Fruit fly (Drosophila melanogaster) whole organism, embryonic: ENCODE results near the gene CG32767.
A peak's percentile ranks its signal among the peaks of the same experiment; 100 is the strongest.

Experiments
- Awh ChIP-seq: fragments of 200-800 bp; sonication (Bioruptor generic); IDR thresholded peaks from 2 replicates; pipeline ENCODE4, ENCODE4 v1.3.6; 2022; ENCODE audit warnings: missing biosample characterization, missing genetic modification characterization
- CG10321 ChIP-seq: fragments of 200-800 bp; sonication (Bioruptor generic); IDR thresholded peaks from 2 replicates; pipeline ENCODE4 v1.3.6; 2022; ENCODE audit warnings: missing biosample characterization, missing genetic modification characterization
- CG10654 ChIP-seq: fragments of 200-800 bp; sonication (Bioruptor generic); optimal IDR thresholded peaks from 2 replicates; lab custom pipeline; 2016; ENCODE audit warnings: missing biosample characterization, missing genetic modification characterization
- CG11085 ChIP-seq: fragments of 200-800 bp; sonication (Bioruptor generic); IDR thresholded peaks from 2 replicates; pipeline ENCODE4 v1.3.6; 2022; ENCODE audit warnings: missing biosample characterization, missing genetic modification characterization
- CG11456 ChIP-seq: fragments of 200-800 bp; sonication (Bioruptor generic); IDR thresholded peaks from 3 replicates; pipeline ENCODE4 v1.3.6; 2022; ENCODE audit warnings: missing biosample characterization, missing genetic modification characterization
- CG11723 ChIP-seq: fragments of 200-800 bp; sonication (Bioruptor generic); optimal IDR thresholded peaks from 2 replicates; lab custom pipeline; 2017; ENCODE audit warnings: missing biosample characterization, mild to moderate bottlenecking, missing genetic modification characterization
- CG12236 ChIP-seq: fragments of 200-800 bp; sonication (Bioruptor generic); optimal IDR thresholded peaks from 2 replicates; lab custom pipeline; 2016; ENCODE audit warnings: missing biosample characterization, missing genetic modification characterization
- CG12659 ChIP-seq: fragments of 200-800 bp; sonication (Bioruptor generic); optimal IDR thresholded peaks from 3 replicates; lab custom pipeline; 2017; ENCODE audit warnings: mild to moderate bottlenecking, missing biosample characterization, missing genetic modification reagents, missing genetic modification characterization
- CG14050 ChIP-seq: fragments of 200-800 bp; sonication (Bioruptor generic); IDR thresholded peaks from 3 replicates; pipeline ENCODE4 v1.3.6; 2022; ENCODE audit warnings: missing biosample characterization, missing genetic modification characterization
- CG17361 ChIP-seq: fragments of 200-800 bp; sonication (Bioruptor generic); IDR thresholded peaks from 3 replicates; pipeline ENCODE4 v1.3.6; 2022; ENCODE audit warnings: missing biosample characterization, missing genetic modification characterization
- CG17385 ChIP-seq: fragments of 200-800 bp; sonication (Bioruptor generic); optimal IDR thresholded peaks from 3 replicates; lab custom pipeline; 2018; ENCODE audit warnings: missing biosample characterization, mild to moderate bottlenecking, missing genetic modification characterization
- CG30403 ChIP-seq: fragments of 200-800 bp; sonication (Bioruptor generic); optimal IDR thresholded peaks from 3 replicates; lab custom pipeline; 2016; ENCODE audit warnings: missing biosample characterization, missing genetic modification characterization
- CG31224 ChIP-seq: fragments of 200-800 bp; sonication (Bioruptor generic); IDR thresholded peaks from 2 replicates; pipeline ENCODE4 v1.3.6; 2022; ENCODE audit warnings: missing biosample characterization, missing genetic modification characterization
- CG31388 ChIP-seq: fragments of 200-800 bp; sonication (Bioruptor generic); optimal IDR thresholded peaks from 2 replicates; lab custom pipeline; 2016; ENCODE audit warnings: missing biosample characterization, missing genetic modification characterization
- CG3838 ChIP-seq: fragments of 200-800 bp; sonication (Bioruptor generic); optimal IDR thresholded peaks from 3 replicates; lab custom pipeline; 2016; ENCODE audit warnings: missing biosample characterization, missing genetic modification characterization
- CG3995 ChIP-seq: fragments of 200-800 bp; sonication (Bioruptor generic); optimal IDR thresholded peaks from 3 replicates; lab custom pipeline; 2016; ENCODE audit warnings: missing biosample characterization, missing genetic modification characterization
- CG42726 ChIP-seq: fragments of 200-800 bp; sonication (Bioruptor generic); IDR thresholded peaks from 2 replicates; pipeline ENCODE4 v1.3.6; 2022; ENCODE audit warnings: missing biosample characterization, missing genetic modification characterization; ENCODE audit not compliant: partially characterized antibody
- CG4360 ChIP-seq: fragments of 200-800 bp; sonication (Bioruptor generic); IDR thresholded peaks from 2 replicates; pipeline ENCODE4 v1.3.6; 2022; ENCODE audit warnings: missing biosample characterization, missing genetic modification characterization
- CG6272 ChIP-seq: fragments of 200-800 bp; sonication (Bioruptor generic); IDR thresholded peaks from 2 replicates; pipeline ENCODE4 v1.3.6; 2022; ENCODE audit warnings: missing biosample characterization, missing genetic modification characterization
- CG7745 ChIP-seq: fragments of 200-800 bp; sonication (Bioruptor generic); optimal IDR thresholded peaks from 2 replicates; lab custom pipeline; 2018; ENCODE audit warnings: missing biosample characterization, mild to moderate bottlenecking, missing genetic modification characterization, moderate library complexity
- CG8944 ChIP-seq: fragments of 200-800 bp; sonication (Bioruptor generic); optimal IDR thresholded peaks from 3 replicates; lab custom pipeline; 2016; ENCODE audit warnings: missing biosample characterization, missing genetic modification characterization
- D19B ChIP-seq: fragments of 200-800 bp; sonication (Bioruptor generic); optimal IDR thresholded peaks from 2 replicates; lab custom pipeline; 2017; ENCODE audit warnings: missing biosample characterization, mild to moderate bottlenecking, missing genetic modification characterization
- Dip3 ChIP-seq: fragments of 200-800 bp; sonication (Bioruptor generic); optimal IDR thresholded peaks from 3 replicates; lab custom pipeline; 2016; ENCODE audit warnings: missing biosample characterization, missing genetic modification characterization
- Dref ChIP-seq: fragments of 200-800 bp; sonication (Bioruptor generic); IDR thresholded peaks from 2 replicates; pipeline ENCODE4 v1.3.6; 2022; ENCODE audit warnings: missing biosample characterization, missing genetic modification characterization
- Drgx ChIP-seq: fragments of 200-800 bp; sonication (Bioruptor generic); IDR thresholded peaks from 2 replicates; pipeline ENCODE4 v1.3.6; 2022; ENCODE audit warnings: missing biosample characterization, missing genetic modification characterization
- ERR ChIP-seq: fragments of 200-800 bp; sonication (Bioruptor generic); optimal IDR thresholded peaks from 2 replicates; lab custom pipeline; 2016; ENCODE audit warnings: missing biosample characterization, missing genetic modification characterization
- Ets65A ChIP-seq: fragments of 200-800 bp; sonication (Bioruptor generic); peaks from one replicate; lab custom pipeline; 2016; ENCODE audit warnings: missing biosample characterization, missing genetic modification characterization
- Hmx ChIP-seq: fragments of 200-800 bp; sonication (Bioruptor generic); optimal IDR thresholded peaks from 2 replicates; lab custom pipeline; 2016; ENCODE audit warnings: missing biosample characterization, missing genetic modification characterization
- Hsf ChIP-seq: fragments of 200-800 bp; sonication (Bioruptor generic); optimal IDR thresholded peaks from 3 replicates; lab custom pipeline; 2016; ENCODE audit warnings: missing biosample characterization, missing genetic modification characterization
- Lpt ChIP-seq: fragments of >200 bp; optimal IDR thresholded peaks from 2 replicates; lab custom pipeline; 2018; ENCODE audit warnings: missing biosample characterization, missing genetic modification characterization
- MESR4 ChIP-seq: fragments of 200-800 bp; sonication (Bioruptor generic); optimal IDR thresholded peaks from 2 replicates; lab custom pipeline; 2018; ENCODE audit warnings: missing biosample characterization, mild to moderate bottlenecking, missing genetic modification characterization, moderate library complexity
- Myb ChIP-seq: fragments of 200-800 bp; sonication (Bioruptor generic); optimal IDR thresholded peaks from 2 replicates; lab custom pipeline; 2016; ENCODE audit warnings: missing biosample characterization, missing genetic modification characterization
- Neu2 ChIP-seq: fragments of 200-800 bp; sonication (Bioruptor generic); optimal IDR thresholded peaks from 3 replicates; lab custom pipeline; 2016; ENCODE audit warnings: missing biosample characterization, missing genetic modification characterization, borderline replicate concordance
- Nf-YB ChIP-seq: fragments of 200-800 bp; sonication (Bioruptor generic); optimal IDR thresholded peaks from 3 replicates; lab custom pipeline; 2019; ENCODE audit warnings: missing biosample characterization, mild to moderate bottlenecking, missing genetic modification characterization, moderate library complexity
- Opbp ChIP-seq: fragments of 200-800 bp; sonication (Bioruptor generic); IDR thresholded peaks from 3 replicates; pipeline ENCODE4 v1.3.6; 2022; ENCODE audit warnings: missing biosample characterization, missing genetic modification characterization; ENCODE audit not compliant: partially characterized antibody
- Stat92E ChIP-seq, 3 experiments: fragments of >200 bp in 2 of 3; fragments of 200-800 bp in 1 of 3; sonication (Bioruptor generic) in 1 of 3; optimal IDR thresholded peaks; 2 replicates each; lab custom pipeline; 2017 to 2019; ENCODE audit warnings: missing biosample characterization in 3 of 3, missing genetic modification characterization in 3 of 3, mild to moderate bottlenecking in 1 of 3, moderate library complexity in 1 of 3
- Xrp1 ChIP-seq: fragments of 200-800 bp; sonication (Bioruptor generic); IDR thresholded peaks from 2 replicates; pipeline ENCODE4 v1.3.6; 2022; ENCODE audit warnings: missing biosample characterization, missing genetic modification characterization
- cato ChIP-seq: fragments of 200-800 bp; sonication (Bioruptor generic); optimal IDR thresholded peaks from 2 replicates; lab custom pipeline; 2016; ENCODE audit warnings: missing biosample characterization, missing genetic modification characterization, borderline replicate concordance
- chif ChIP-seq, 2 experiments: fragments of 200-800 bp; sonication (Bioruptor generic); optimal IDR thresholded peaks; 3 replicates each; lab custom pipeline; 2016; ENCODE audit warnings: missing biosample characterization in 2 of 2, missing genetic modification characterization in 2 of 2
- eyg ChIP-seq: fragments of 200-800 bp; sonication (Bioruptor generic); optimal IDR thresholded peaks from 3 replicates; lab custom pipeline; 2016; ENCODE audit warnings: missing biosample characterization, missing genetic modification characterization
- gce ChIP-seq: fragments of 200-800 bp; sonication (Bioruptor generic); IDR thresholded peaks from 3 replicates; pipeline ENCODE4 v1.3.6; 2022; ENCODE audit warnings: missing biosample characterization, missing genetic modification characterization
- hb ChIP-seq: fragments of 200-800 bp; sonication (Bioruptor generic); IDR thresholded peaks from 3 replicates; pipeline ENCODE4 v1.3.6; 2022; ENCODE audit warnings: missing biosample characterization, missing genetic modification characterization; ENCODE audit not compliant: partially characterized antibody
- her ChIP-seq: fragments of 200-800 bp; sonication (Bioruptor generic); optimal IDR thresholded peaks from 2 replicates; lab custom pipeline; 2016; ENCODE audit warnings: missing biosample characterization, missing genetic modification characterization
- lab ChIP-seq: fragments of 200-800 bp; sonication (Bioruptor generic); optimal IDR thresholded peaks from 3 replicates; lab custom pipeline; 2017; ENCODE audit warnings: missing biosample characterization, missing genetic modification characterization, mild to moderate bottlenecking, moderate library complexity, missing genetic modification reagents
- lmd ChIP-seq: fragments of 200-800 bp; sonication (Bioruptor generic); IDR thresholded peaks from 2 replicates; pipeline ENCODE4 v1.3.6; 2022; ENCODE audit warnings: missing biosample characterization, missing genetic modification characterization
- org-1 ChIP-seq: fragments of 200-800 bp; sonication (Bioruptor generic); optimal IDR thresholded peaks from 2 replicates; lab custom pipeline; 2017; ENCODE audit warnings: missing biosample characterization, missing genetic modification characterization
- otp ChIP-seq: fragments of 200-800 bp; sonication (Bioruptor generic); IDR thresholded peaks from 3 replicates; pipeline ENCODE4, ENCODE4 v1.3.6; 2022; ENCODE audit warnings: missing biosample characterization, missing genetic modification characterization
- phol ChIP-seq: fragments of 200-800 bp; sonication (Bioruptor generic); optimal IDR thresholded peaks from 3 replicates; lab custom pipeline; 2018; ENCODE audit warnings: missing biosample characterization, mild to moderate bottlenecking, missing genetic modification characterization, moderate library complexity
- pzg ChIP-seq: fragments of 200-800 bp; sonication (Bioruptor generic); optimal IDR thresholded peaks from 3 replicates; lab custom pipeline; 2018; ENCODE audit warnings: missing biosample characterization, mild to moderate bottlenecking, missing genetic modification characterization, moderate library complexity
- sd ChIP-seq: fragments of 200-800 bp; sonication (Bioruptor generic); optimal IDR thresholded peaks from 3 replicates; lab custom pipeline; 2018; ENCODE audit warnings: missing biosample characterization, mild to moderate bottlenecking, missing genetic modification characterization, moderate library complexity
- sens ChIP-seq: fragments of 200-800 bp; sonication (Bioruptor generic); peaks from one replicate; lab custom pipeline; 2016; ENCODE audit warnings: missing biosample characterization, missing genetic modification characterization
- ssp ChIP-seq: fragments of 200-800 bp; sonication (Bioruptor generic); IDR thresholded peaks from 2 replicates; pipeline ENCODE4 v1.3.6; 2022; ENCODE audit warnings: missing biosample characterization, missing genetic modification characterization
- usp ChIP-seq: fragments of >200 bp; optimal IDR thresholded peaks from 2 replicates; lab custom pipeline; 2017; ENCODE audit warnings: missing biosample characterization, missing genetic modification characterization

CG32767 gene

dm6 chrX:5085469-5085868 is 901 bp upstream of the CG32767 start, which contains the start of the genes CG15465 and rg (continued):
- no peak for TF ChIP-seq CG4360
- no peak for TF ChIP-seq CG31224 (GFP tag; lab: Robert Waterston, UW)
- no peak for TF ChIP-seq Neu2
- TF ChIP-seq CG42726, result peak; percentile 67; the same call in 1 of the 2 replicates
- no peak for TF ChIP-seq lmd
- no peak for TF ChIP-seq Drgx (GFP tag; lab: Robert Waterston, UW)
- peak; percentile 77 for TF ChIP-seq hb (GFP tag; lab: Robert Waterston, UW)
- TF ChIP-seq CG6272, result no peak
- no peak for TF ChIP-seq Lpt (GFP tag; lab: Kevin White, UChicago)
- TF ChIP-seq CG8944, result no peak
- no peak for TF ChIP-seq Dip3
- no peak for TF ChIP-seq phol (tag; lab: Kevin White, UChicago)
- no peak for TF ChIP-seq gce (GFP tag; lab: Robert Waterston, UW)
- TF ChIP-seq CG10321 (GFP tag; lab: Robert Waterston, UW), result no peak
- TF ChIP-seq CG14050 (GFP tag; lab: Robert Waterston, UW), result no peak
- no peak for TF ChIP-seq CG11456 (GFP tag; lab: Robert Waterston, UW)
- TF ChIP-seq Hsf (GFP tag; lab: Kevin White, UChicago), result no peak
- no peak for TF ChIP-seq Hmx (GFP tag; lab: Kevin White, UChicago)
- TF ChIP-seq eyg (GFP tag; lab: Kevin White, UChicago), result no peak
- no peak for TF ChIP-seq CG11723 (GFP tag; lab: Kevin White, UChicago)
- no peak for TF ChIP-seq org-1 (GFP tag; lab: Kevin White, UChicago)
- TF ChIP-seq CG31388 (GFP tag; lab: Kevin White, UChicago), result no peak
- no peak for TF ChIP-seq CG17361
- TF ChIP-seq cato, result no peak
- no peak for TF ChIP-seq CG30403 (GFP tag; lab: Kevin White, UChicago)
- TF ChIP-seq CG17385 (GFP tag; lab: Kevin White, UChicago), result no peak
- TF ChIP-seq ERR (GFP tag; lab: Kevin White, UChicago), result no peak
- no peak for TF ChIP-seq usp
- TF ChIP-seq CG10654, result no peak
- no peak for TF ChIP-seq sd
- TF ChIP-seq Nf-YB (GFP tag; lab: Kevin White, UChicago), result no peak
- TF ChIP-seq CG3995 (GFP tag; lab: Kevin White, UChicago), result peak; percentile 11
- TF ChIP-seq MESR4 (GFP tag; lab: Kevin White, UChicago), result no peak
- no peak for TF ChIP-seq Xrp1 (GFP tag; lab: Robert Waterston, UW)
- no peak for TF ChIP-seq lab (GFP tag; lab: Kevin White, UChicago)
- TF ChIP-seq ssp, result no peak
- no peak for TF ChIP-seq otp (GFP tag; lab: Robert Waterston, UW)
- no peak for TF ChIP-seq CG12659 (GFP tag; lab: Kevin White, UChicago)
- no peak for TF ChIP-seq CG11085 (GFP tag; lab: Robert Waterston, UW)
- no peak for TF ChIP-seq CG3838
- TF ChIP-seq Awh (GFP tag; lab: Robert Waterston, UW), result no peak
- TF ChIP-seq Dref (GFP tag; lab: Robert Waterston, UW), result peak; percentile 71
- no peak for TF ChIP-seq CG12236 (GFP tag; lab: Kevin White, UChicago)
- no peak for TF ChIP-seq D19B (GFP tag; lab: Kevin White, UChicago)
- TF ChIP-seq CG7745, result no peak
- TF ChIP-seq Ets65A, result no peak
- peak; percentile 66 for TF ChIP-seq Opbp
- TF ChIP-seq Stat92E (GFP tag; optimal IDR thresholded peaks at IDR 0.05; lab: Kevin White, UChicago), result no peak
- TF ChIP-seq sens (GFP tag; lab: Kevin White, UChicago), result no peak
- TF ChIP-seq her (GFP tag; lab: Kevin White, UChicago), result no peak
- no peak for TF ChIP-seq chif (GFP tag; optimal IDR thresholded peaks at IDR 0.05; lab: Kevin White, UChicago)
- TF ChIP-seq Myb, result no peak
- TF ChIP-seq pzg, result peak; percentile 30
